Worm (Caenorhabditis elegans) whole organism, L2 larva: ENCODE results near the gene nspg-14.

Experiments
- C34F6.9 ChIP-seq: fragments of 150-350 bp; optimal IDR thresholded peaks from 2 replicates; lab custom pipeline; 2014; ENCODE audit warnings: missing biosample characterization, missing genetic modification characterization
- Y55F3AM.14 ChIP-seq: fragments of 200-800 bp; sonication (Bioruptor generic); optimal IDR thresholded peaks from 2 replicates; lab custom pipeline; 2018; ENCODE audit warnings: mild to moderate bottlenecking, missing genetic modification characterization, missing compliant biosample characterization
- ZK546.5 ChIP-seq: sonication (generic microtip); optimal IDR thresholded peaks from 2 replicates; lab custom pipeline; 2017; ENCODE audit warnings: missing biosample characterization, missing genetic modification characterization
- alr-1 ChIP-seq: fragments of 150-350 bp; optimal IDR thresholded peaks from 2 replicates; lab custom pipeline; 2014; ENCODE audit warnings: missing biosample characterization, missing genetic modification characterization
- ama-1 ChIP-seq: fragments of 150-350 bp; optimal IDR thresholded peaks from 2 replicates; lab custom pipeline; 2018; ENCODE audit warnings: inconsistent platforms
- blmp-1 ChIP-seq: sonication (generic microtip); optimal IDR thresholded peaks from 2 replicates; lab custom pipeline; 2017; ENCODE audit warnings: missing genetic modification characterization, mild to moderate bottlenecking, missing compliant biosample characterization, antibody characterized with exemption, moderate library complexity; ENCODE audit not compliant: insufficient read depth
- ceh-16 ChIP-seq: fragments of 150-350 bp; optimal IDR thresholded peaks from 2 replicates; lab custom pipeline; 2014; ENCODE audit warnings: missing biosample characterization, missing genetic modification characterization
- ceh-82 ChIP-seq: fragments of 150-350 bp; optimal IDR thresholded peaks from 2 replicates; lab custom pipeline; 2014; ENCODE audit warnings: missing biosample characterization, missing genetic modification characterization
- crh-2 ChIP-seq: sonication (generic microtip); optimal IDR thresholded peaks from 2 replicates; lab custom pipeline; 2017; ENCODE audit warnings: missing biosample characterization, missing genetic modification characterization
- dmd-4 ChIP-seq: sonication (generic microtip); optimal IDR thresholded peaks from 2 replicates; lab custom pipeline; 2017; ENCODE audit warnings: missing biosample characterization, missing genetic modification characterization
- egl-27 ChIP-seq: sonication (generic microtip); optimal IDR thresholded peaks from 3 replicates; lab custom pipeline; 2017; ENCODE audit warnings: missing biosample characterization, missing genetic modification reagents, missing genetic modification characterization
- elt-1 ChIP-seq: fragments of 150-350 bp; optimal IDR thresholded peaks from 2 replicates; lab custom pipeline; 2014; ENCODE audit warnings: missing biosample characterization, missing genetic modification characterization
- fos-1 ChIP-seq: fragments of 150-350 bp; optimal IDR thresholded peaks from 2 replicates; lab custom pipeline; 2014; ENCODE audit warnings: missing biosample characterization, missing genetic modification characterization
- gmeb-1 ChIP-seq: fragments of 150-350 bp; optimal IDR thresholded peaks from 2 replicates; lab custom pipeline; 2014; ENCODE audit warnings: missing biosample characterization, missing genetic modification characterization
- lin-11 ChIP-seq: fragments of 150-350 bp; sonication (generic microtip); optimal IDR thresholded peaks from 2 replicates; lab custom pipeline; 2014; ENCODE audit warnings: missing biosample characterization, missing genetic modification characterization, inconsistent platforms, mixed read lengths
- lin-13 ChIP-seq: fragments of 150-350 bp; optimal IDR thresholded peaks from 2 replicates; lab custom pipeline; 2014; ENCODE audit warnings: missing biosample characterization, missing genetic modification reagents, missing genetic modification characterization
- lsy-2 ChIP-seq, 2 experiments: fragments of 150-350 bp in 1 of 2; sonication (generic microtip) in 1 of 2; optimal IDR thresholded peaks; 2 replicates each; lab custom pipeline; 2014 to 2017; ENCODE audit warnings: missing biosample characterization in 2 of 2, missing genetic modification characterization in 2 of 2
- mab-5 ChIP-seq: fragments of 150-350 bp; optimal IDR thresholded peaks from 2 replicates; lab custom pipeline; 2014; ENCODE audit warnings: missing biosample characterization, missing genetic modification characterization
- mdl-1 ChIP-seq, 2 experiments: fragments of 150-350 bp in 1 of 2; sonication (generic microtip) in 1 of 2; optimal IDR thresholded peaks; 2 replicates each; lab custom pipeline; 2017; ENCODE audit warnings: missing biosample characterization in 2 of 2, missing genetic modification characterization in 2 of 2
- nhr-10 ChIP-seq: sonication (generic microtip); optimal IDR thresholded peaks from 2 replicates; lab custom pipeline; 2017; ENCODE audit warnings: missing biosample characterization, missing genetic modification characterization
- nhr-11 ChIP-seq: fragments of 150-350 bp; optimal IDR thresholded peaks from 2 replicates; lab custom pipeline; 2014; ENCODE audit warnings: missing biosample characterization, missing genetic modification characterization
- nhr-12 ChIP-seq: fragments of 150-350 bp; optimal IDR thresholded peaks from 2 replicates; lab custom pipeline; 2014; ENCODE audit warnings: missing biosample characterization, missing genetic modification characterization
- nhr-129 ChIP-seq: fragments of 150-350 bp; optimal IDR thresholded peaks from 2 replicates; lab custom pipeline; 2014; ENCODE audit warnings: missing biosample characterization, missing genetic modification characterization
- nhr-21 ChIP-seq: fragments of 150-350 bp; optimal IDR thresholded peaks from 2 replicates; lab custom pipeline; 2014; ENCODE audit warnings: missing biosample characterization, missing genetic modification characterization
- nhr-23 ChIP-seq: fragments of 150-350 bp; optimal IDR thresholded peaks from 2 replicates; lab custom pipeline; 2014; ENCODE audit warnings: missing biosample characterization, missing genetic modification reagents, missing genetic modification characterization
- nhr-25 ChIP-seq: fragments of 150-350 bp; sonication (generic microtip); optimal IDR thresholded peaks from 3 replicates; lab custom pipeline; 2014; ENCODE audit warnings: missing biosample characterization, missing genetic modification characterization
- nhr-6 ChIP-seq: fragments of 150-350 bp; optimal IDR thresholded peaks from 2 replicates; lab custom pipeline; 2014; ENCODE audit warnings: missing biosample characterization, missing genetic modification characterization
- nhr-77 ChIP-seq: fragments of 150-350 bp; optimal IDR thresholded peaks from 2 replicates; lab custom pipeline; 2014; ENCODE audit warnings: missing biosample characterization, missing genetic modification characterization
- peb-1 ChIP-seq: fragments of 150-350 bp; optimal IDR thresholded peaks from 2 replicates; lab custom pipeline; 2014; ENCODE audit warnings: missing biosample characterization, missing genetic modification characterization
- sem-4 ChIP-seq: fragments of 150-350 bp; optimal IDR thresholded peaks from 2 replicates; lab custom pipeline; 2014; ENCODE audit warnings: missing biosample characterization, missing genetic modification reagents, missing genetic modification characterization
- skn-1 ChIP-seq: sonication (generic microtip); optimal IDR thresholded peaks from 2 replicates; lab custom pipeline; 2017; ENCODE audit warnings: missing biosample characterization, missing genetic modification characterization
- sma-3 ChIP-seq: sonication (generic microtip); optimal IDR thresholded peaks from 2 replicates; lab custom pipeline; 2016; ENCODE audit warnings: missing genetic modification reagents, missing genetic modification characterization, missing compliant biosample characterization
- sma-9 ChIP-seq, 2 experiments: fragments of 150-350 bp in 1 of 2; sonication (generic microtip) in 1 of 2; optimal IDR thresholded peaks; 2 replicates each; lab custom pipeline; 2014 to 2016; ENCODE audit warnings: missing genetic modification characterization in 2 of 2, mild to moderate bottlenecking in 1 of 2, missing biosample characterization in 1 of 2, missing compliant biosample characterization in 1 of 2, missing genetic modification reagents in 1 of 2, moderate library complexity in 1 of 2
- snpc-4 ChIP-seq: fragments of 150-350 bp; optimal IDR thresholded peaks from 2 replicates; lab custom pipeline; 2014; ENCODE audit warnings: missing biosample characterization, missing genetic modification characterization
- unc-39 ChIP-seq: fragments of 150-350 bp; optimal IDR thresholded peaks from 2 replicates; lab custom pipeline; 2014; ENCODE audit warnings: missing biosample characterization, missing genetic modification characterization
- unc-55 ChIP-seq: fragments of 150-350 bp; sonication (generic microtip); optimal IDR thresholded peaks from 3 replicates; lab custom pipeline; 2014; ENCODE audit warnings: missing biosample characterization, missing genetic modification reagents, missing genetic modification characterization
- unc-62 ChIP-seq: fragments of 150-350 bp; optimal IDR thresholded peaks from 2 replicates; lab custom pipeline; 2014; ENCODE audit warnings: missing biosample characterization, missing genetic modification reagents, missing genetic modification characterization
- zag-1 ChIP-seq: fragments of 150-350 bp; optimal IDR thresholded peaks from 2 replicates; lab custom pipeline; 2014; ENCODE audit warnings: missing biosample characterization, missing genetic modification characterization
- ztf-1 ChIP-seq: fragments of 200-800 bp; sonication (Bioruptor generic); conservative IDR thresholded peaks from 2 replicates; pipeline ENCODE4 v1.3.6; 2022; ENCODE audit warnings: missing genetic modification characterization, missing compliant biosample characterization
- ztf-11 ChIP-seq: sonication (generic microtip); optimal IDR thresholded peaks from 2 replicates; lab custom pipeline; 2017; ENCODE audit warnings: missing biosample characterization, missing genetic modification characterization
- ztf-4 ChIP-seq: fragments of 150-350 bp; optimal IDR thresholded peaks from 2 replicates; lab custom pipeline; 2014; ENCODE audit warnings: missing biosample characterization, missing genetic modification characterization

The nspg-14 gene

DNA sequence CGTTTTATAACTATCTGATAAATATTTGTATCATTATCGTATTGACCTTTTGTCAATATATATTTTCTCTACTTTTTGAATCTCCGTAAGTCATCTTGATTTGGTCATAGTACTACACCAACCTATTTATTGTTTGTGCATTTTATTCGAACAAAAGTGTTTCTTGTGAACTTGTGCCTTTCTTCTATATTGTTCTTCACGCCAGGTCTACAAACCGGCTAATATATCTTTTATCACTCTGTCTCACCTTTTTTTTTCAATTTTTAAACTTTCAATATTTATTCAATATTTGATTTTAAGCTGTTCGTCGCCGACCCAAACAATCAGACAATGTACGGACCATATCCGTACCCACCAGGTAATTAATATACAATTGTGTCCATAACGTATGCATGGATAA is 36.8 kb upstream of the nspg-14 start, which contains the start of gene hrpa-2:
Gene hrpa-2, plus strand, starts transcription at position 301 of the 400 bp plus-strand sequence.
- TF ChIP-seq sma-9 (GFP tag; optimal IDR thresholded peaks at IDR 0.05; lab: Kevin White, UChicago) (no peak), sma-9 (tag; optimal IDR thresholded peaks at IDR 0.05; lab: Kevin White, UChicago) (no peak), gmeb-1 (no peak), ceh-82 (tag; lab: Kevin White, UChicago) (no peak), blmp-1 (tag; lab: Kevin White, UChicago) (no peak), dmd-4 (no peak)

ce11 chrX:5218323-5218722 is 34.5 kb upstream of the nspg-14 start:
- TF ChIP-seq unc-55 (GFP tag; lab: Kevin White, UChicago) (no peak), lin-13 (no peak), nhr-12 (tag; lab: Kevin White, UChicago) (no peak), sma-9 (GFP tag; optimal IDR thresholded peaks at IDR 0.05; lab: Kevin White, UChicago) (no peak), sma-9 (tag; optimal IDR thresholded peaks at IDR 0.05; lab: Kevin White, UChicago) (no peak), sem-4 (tag; lab: Kevin White, UChicago) (no peak)

ce11 chrX:5226265-5226664 is 26.6 kb upstream of the nspg-14 start, which contains the start of gene H28G03.3:
H28G03.3 (minus strand) TSS chrX:5226365.
- TF ChIP-seq ama-1 (no peak), nhr-25 (tag; lab: Kevin White, UChicago) (no peak), egl-27 (no peak), ceh-16 (tag; lab: Kevin White, UChicago) (no peak), ceh-82 (tag; lab: Kevin White, UChicago) (no peak), snpc-4 (tag; lab: Kevin White, UChicago) (no peak), crh-2 (no peak), lin-11 (tag; lab: Kevin White, UChicago) (no peak), unc-62 (GFP tag; lab: Kevin White, UChicago) (no peak)

- TF ChIP-seq dmd-4 (no peak), nhr-21 (tag; lab: Kevin White, UChicago) (no peak), skn-1 (no peak), ama-1 (no peak), peb-1 (tag; lab: Kevin White, UChicago) (no peak)
- TF ChIP-seq, all 48 proteins: peak for 0
Observed at ce11 chrX:5238246-5238645, 14.6 kb upstream of the nspg-14 start.

- TF ChIP-seq fos-1 (tag; lab: Kevin White, UChicago) (peak; percentile 61), unc-62 (GFP tag; lab: Kevin White, UChicago) (no peak), ZK546.5 (tag; lab: Kevin White, UChicago) (no peak), blmp-1 (tag; lab: Kevin White, UChicago) (peak; percentile 71), unc-39 (no peak)
- TF ChIP-seq, all 48 proteins: peak for 2
Observed at ce11 chrX:5243382-5243979, 9.4 kb upstream of the nspg-14 start, which contains the start of gene mtm-5. mtm-5 (minus strand) TSS chrX:5243408.

- no peak for TF ChIP-seq nhr-23 (tag; lab: Kevin White, UChicago)
- TF ChIP-seq snpc-4 (tag; lab: Kevin White, UChicago) = peak; percentile 7
- TF ChIP-seq ama-1 = no peak
- TF ChIP-seq nhr-10 (tag; lab: Kevin White, UChicago) = no peak
- TF ChIP-seq unc-55 (GFP tag; lab: Kevin White, UChicago) = peak; percentile 76
- TF ChIP-seq sma-3 (GFP tag; lab: Kevin White, UChicago) = peak; percentile 67
- TF ChIP-seq C34F6.9 (tag; lab: Kevin White, UChicago) = peak; percentile 74
- peak; percentile 52 for TF ChIP-seq gmeb-1
- TF ChIP-seq nhr-21 (tag; lab: Kevin White, UChicago) = peak; percentile 12
- peak; percentile 67 for TF ChIP-seq sem-4 (tag; lab: Kevin White, UChicago)
- TF ChIP-seq dmd-4 = no peak
- TF ChIP-seq mab-5 (tag; lab: Kevin White, UChicago) = peak; percentile 73
- no peak for TF ChIP-seq ztf-4 (tag; lab: Kevin White, UChicago)
- no peak for TF ChIP-seq ZK546.5 (tag; lab: Kevin White, UChicago)
- TF ChIP-seq nhr-6 (tag; lab: Kevin White, UChicago) = peak; percentile 17
- TF ChIP-seq mdl-1 (tag; optimal IDR thresholded peaks at IDR 0.05; lab: Kevin White, UChicago) = no peak
- TF ChIP-seq peb-1 (tag; lab: Kevin White, UChicago) = no peak
- peak; percentile 29 for TF ChIP-seq Y55F3AM.14 (GFP tag; lab: Kevin White, UChicago)
- TF ChIP-seq ceh-16 (tag; lab: Kevin White, UChicago) = peak; percentile 78
- no peak for TF ChIP-seq nhr-11 (tag; lab: Kevin White, UChicago)
- TF ChIP-seq lin-11 (tag; lab: Kevin White, UChicago) = peak; percentile 11
- peak; percentile 61 for TF ChIP-seq lin-13
- peak; percentile 48 to 75 for TF ChIP-seq lsy-2 (tag; optimal IDR thresholded peaks at IDR 0.05; lab: Kevin White, UChicago)
- no peak for TF ChIP-seq ztf-1 (GFP tag; lab: Robert Waterston, UW)
- TF ChIP-seq ztf-11 (tag; lab: Kevin White, UChicago) = no peak
- no peak for TF ChIP-seq alr-1 (tag; lab: Kevin White, UChicago)
- no peak for TF ChIP-seq nhr-77 (tag; lab: Kevin White, UChicago)
- TF ChIP-seq elt-1 (tag; lab: Kevin White, UChicago) = no peak
- no peak for TF ChIP-seq zag-1 (tag; lab: Kevin White, UChicago)
- TF ChIP-seq nhr-129 (tag; lab: Kevin White, UChicago) = peak; percentile 40
Observed at ce11 chrX:5244041-5244440, 8.8 kb upstream of the nspg-14 start, which contains the start of gene Y34B4A.7. Y34B4A.7 (plus strand) TSS chrX:5244337.
